Fruit fly (Drosophila melanogaster) whole organism, pupa: Measurements from ENCODE around the gene PICK1.

Source experiments
- CG8159 ChIP-seq: fragments of 200-800 bp; sonication (Bioruptor generic); optimal IDR thresholded peaks from 3 replicates; lab custom pipeline; 2018; ENCODE audit warnings: missing biosample characterization, mild to moderate bottlenecking, missing genetic modification characterization, moderate library complexity
- Ets98B ChIP-seq: fragments of 200-800 bp; sonication (Bioruptor generic); IDR thresholded peaks from 2 replicates; pipeline ENCODE4 v1.3.6; 2022; ENCODE audit warnings: missing biosample characterization, missing genetic modification characterization

DNA sequence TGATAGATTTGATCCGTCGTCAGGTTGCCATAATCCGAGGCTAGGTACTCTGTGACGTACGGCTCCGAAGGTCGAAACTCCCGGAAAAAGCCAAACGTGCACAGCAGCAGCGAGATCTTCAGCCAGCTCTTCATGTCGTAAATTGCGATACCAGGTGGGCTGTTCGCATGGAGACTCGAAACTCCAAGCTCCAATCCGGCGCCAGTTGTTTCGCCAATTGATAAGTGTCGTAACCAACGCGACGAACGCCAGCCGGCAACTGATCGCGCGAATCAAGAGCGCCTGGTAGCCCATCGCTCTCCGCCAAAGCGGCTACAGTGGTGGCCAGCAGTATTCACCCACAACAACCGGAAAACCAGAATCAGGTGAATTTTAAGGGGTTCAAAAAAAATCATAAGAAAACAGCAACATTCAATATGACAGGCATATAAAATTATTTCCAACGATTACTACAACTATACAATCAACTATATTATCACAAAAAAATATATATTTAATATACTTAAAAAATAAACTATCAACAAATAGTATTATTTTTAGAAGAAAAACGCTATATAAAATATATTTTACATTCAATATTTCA, 5.6 kb downstream of the PICK1 start, which contains the start of gene CG17036:
- no peak for TF ChIP-seq CG8159 (tag; lab: Kevin White, UChicago)
- TF ChIP-seq Ets98B (GFP tag; lab: Robert Waterston, UW): no peak
